Fruit fly (Drosophila melanogaster) whole organism, pupa: Measurements from ENCODE around the gene Nepl19.

Experiments used
- CG10348 ChIP-seq: fragments of 200-800 bp; sonication (Bioruptor generic); IDR thresholded peaks from 2 replicates; pipeline ENCODE4 v1.3.6; 2022; ENCODE audit warnings: missing biosample characterization, missing genetic modification characterization
- CG12605 ChIP-seq: fragments of 200-800 bp; sonication (Bioruptor generic); IDR thresholded peaks from 2 replicates; pipeline ENCODE4 v1.3.6; 2022; ENCODE audit warnings: missing biosample characterization, missing genetic modification characterization
- CG13204 ChIP-seq: fragments of 200-800 bp; sonication (Bioruptor generic); optimal IDR thresholded peaks from 2 replicates; lab custom pipeline; 2018; ENCODE audit warnings: missing biosample characterization, mild to moderate bottlenecking, missing genetic modification characterization, moderate library complexity
- CG14655 ChIP-seq: fragments of 200-800 bp; sonication (Bioruptor generic); optimal IDR thresholded peaks from 3 replicates; lab custom pipeline; 2017; ENCODE audit warnings: mild to moderate bottlenecking, missing biosample characterization, missing genetic modification reagents, missing genetic modification characterization
- CG15710 ChIP-seq: fragments of 200-800 bp; sonication (Bioruptor generic); optimal IDR thresholded peaks from 2 replicates; lab custom pipeline; 2018; ENCODE audit warnings: missing biosample characterization, mild to moderate bottlenecking, missing genetic modification characterization, moderate library complexity
- CG17806 ChIP-seq: fragments of 200-800 bp; sonication (Bioruptor generic); optimal IDR thresholded peaks from 2 replicates; lab custom pipeline; 2018; ENCODE audit warnings: missing biosample characterization, mild to moderate bottlenecking, missing genetic modification characterization, moderate library complexity
- CG32121 ChIP-seq: fragments of 200-800 bp; sonication (Bioruptor generic); IDR thresholded peaks from 2 replicates; pipeline ENCODE4 v1.3.6; 2022; ENCODE audit warnings: missing biosample characterization, missing genetic modification characterization
- CG34367 ChIP-seq: fragments of 200-800 bp; sonication (Bioruptor generic); optimal IDR thresholded peaks from 2 replicates; lab custom pipeline; 2018; ENCODE audit warnings: missing biosample characterization, mild to moderate bottlenecking, missing genetic modification characterization
- CG4496 ChIP-seq: fragments of 200-800 bp; sonication (Bioruptor generic); IDR thresholded peaks from 3 replicates; pipeline ENCODE4 v1.3.6; 2022; ENCODE audit warnings: missing biosample characterization, missing genetic modification characterization
- CG8159 ChIP-seq: fragments of 200-800 bp; sonication (Bioruptor generic); optimal IDR thresholded peaks from 3 replicates; lab custom pipeline; 2018; ENCODE audit warnings: missing biosample characterization, mild to moderate bottlenecking, missing genetic modification characterization, moderate library complexity
- CG8301 ChIP-seq: fragments of 200-800 bp; sonication (Bioruptor generic); optimal IDR thresholded peaks from 2 replicates; lab custom pipeline; 2018; ENCODE audit warnings: missing biosample characterization, mild to moderate bottlenecking, missing genetic modification characterization
- CG9948 ChIP-seq: fragments of 200-800 bp; sonication (Bioruptor generic); optimal IDR thresholded peaks from 2 replicates; lab custom pipeline; 2018; ENCODE audit warnings: missing biosample characterization, mild to moderate bottlenecking, missing genetic modification characterization, moderate library complexity
- D1 ChIP-seq: fragments of 200-800 bp; sonication (Bioruptor generic); optimal IDR thresholded peaks from 2 replicates; lab custom pipeline; 2018; ENCODE audit warnings: missing biosample characterization, mild to moderate bottlenecking, missing genetic modification characterization, moderate library complexity
- EcR ChIP-seq: fragments of 200-800 bp; sonication (Bioruptor generic); optimal IDR thresholded peaks from 3 replicates; lab custom pipeline; 2019; ENCODE audit warnings: missing biosample characterization, missing genetic modification characterization, mild to moderate bottlenecking, moderate library complexity, missing genetic modification reagents
- Ets98B ChIP-seq: fragments of 200-800 bp; sonication (Bioruptor generic); IDR thresholded peaks from 2 replicates; pipeline ENCODE4 v1.3.6; 2022; ENCODE audit warnings: missing biosample characterization, missing genetic modification characterization
- Pif1A ChIP-seq: fragments of 200-800 bp; sonication (Bioruptor generic); optimal IDR thresholded peaks from 3 replicates; lab custom pipeline; 2016; ENCODE audit warnings: missing biosample characterization, missing genetic modification characterization
- Pif1B ChIP-seq: fragments of 200-800 bp; sonication (Bioruptor generic); optimal IDR thresholded peaks from 3 replicates; lab custom pipeline; 2016; ENCODE audit warnings: missing biosample characterization, missing genetic modification characterization
- Snoo ChIP-seq: fragments of 200-800 bp; sonication (Bioruptor generic); optimal IDR thresholded peaks from 3 replicates; lab custom pipeline; 2017; ENCODE audit warnings: missing biosample characterization, mild to moderate bottlenecking, missing genetic modification characterization, inconsistent platforms
- fd96Ca ChIP-seq: fragments of 200-800 bp; sonication (Bioruptor generic); IDR thresholded peaks from 3 replicates; pipeline ENCODE4 v1.3.6; 2022; ENCODE audit warnings: missing biosample characterization, missing genetic modification characterization
- gl ChIP-seq: fragments of 200-800 bp; sonication (Bioruptor generic); optimal IDR thresholded peaks from 2 replicates; lab custom pipeline; 2018; ENCODE audit warnings: missing biosample characterization, mild to moderate bottlenecking, missing genetic modification characterization
- rn ChIP-seq: fragments of 200-800 bp; sonication (Bioruptor generic); IDR thresholded peaks from 2 replicates; pipeline ENCODE4 v1.3.6; 2022; ENCODE audit warnings: missing biosample characterization, missing genetic modification characterization

Nepl19 gene

dm6 chr3R:28897891-28898290 is 18.0 kb upstream of the Nepl19 start:
- TF ChIP-seq gl (no peak), D1 (tag; lab: Kevin White, UChicago) (no peak), CG34367 (tag; lab: Kevin White, UChicago) (no peak), Snoo (tag; lab: Kevin White, UChicago) (no peak), Pif1A (no peak), fd96Ca (GFP tag; lab: Robert Waterston, UW) (no peak), CG12605 (no peak), CG32121 (GFP tag; lab: Robert Waterston, UW) (no peak), Pif1B (no peak), Ets98B (no peak), CG17806 (no peak), CG15710 (tag; lab: Kevin White, UChicago) (no peak), CG14655 (GFP tag; lab: Kevin White, UChicago) (no peak), EcR (GFP tag; lab: Kevin White, UChicago) (no peak), CG9948 (tag; lab: Kevin White, UChicago) (no peak)

- peak; percentile 63 for TF ChIP-seq CG13204 (GFP tag; lab: Kevin White, UChicago)
- no peak for TF ChIP-seq CG14655 (GFP tag; lab: Kevin White, UChicago)
- peak; percentile 11 for TF ChIP-seq CG15710 (tag; lab: Kevin White, UChicago)
- no peak for TF ChIP-seq CG8159 (tag; lab: Kevin White, UChicago)
- TF ChIP-seq CG8301: no peak
- TF ChIP-seq gl: no peak
- no peak for TF ChIP-seq CG4496 (GFP tag; lab: Robert Waterston, UW)
- TF ChIP-seq CG12605: no peak
- no peak for TF ChIP-seq CG32121 (GFP tag; lab: Robert Waterston, UW)
- no peak for TF ChIP-seq CG34367 (tag; lab: Kevin White, UChicago)
- no peak for TF ChIP-seq fd96Ca (GFP tag; lab: Robert Waterston, UW)
- no peak for TF ChIP-seq Pif1A
- peak; percentile 61 for TF ChIP-seq EcR (GFP tag; lab: Kevin White, UChicago)
- TF ChIP-seq, all 21 proteins: peak for 3
These were observed 15.1 kb upstream of the Nepl19 start for dm6 chr3R:28895014-28895413.

dm6 chr3R:28891513-28892097 is 11.7 kb upstream of the Nepl19 start:
- peak; percentile 99 for TF ChIP-seq CG13204 (GFP tag; lab: Kevin White, UChicago)
- 0 out of 3 replicates have a peak, but pooled peaks have one; percentile 40 for TF ChIP-seq CG4496 (GFP tag; lab: Robert Waterston, UW)
- no peak for TF ChIP-seq CG8159 (tag; lab: Kevin White, UChicago)
- peak; percentile 1 for TF ChIP-seq Pif1B
- no peak for TF ChIP-seq CG34367 (tag; lab: Kevin White, UChicago)
- TF ChIP-seq CG15710 (tag; lab: Kevin White, UChicago): no peak
- TF ChIP-seq rn (GFP tag; lab: Robert Waterston, UW): no peak
- TF ChIP-seq CG12605: no peak
- peak; percentile 30 for TF ChIP-seq Snoo (tag; lab: Kevin White, UChicago)
- peak; percentile 60 for TF ChIP-seq Ets98B
- no peak for TF ChIP-seq EcR (GFP tag; lab: Kevin White, UChicago)
- no peak for TF ChIP-seq CG14655 (GFP tag; lab: Kevin White, UChicago)
- TF ChIP-seq CG32121 (GFP tag; lab: Robert Waterston, UW): peak; percentile 21; the same call in 1 of the 2 replicates
- no peak for TF ChIP-seq CG8301
- no peak for TF ChIP-seq gl
- no peak for TF ChIP-seq Pif1A
- no peak for TF ChIP-seq CG10348
- no peak for TF ChIP-seq D1 (tag; lab: Kevin White, UChicago)
- no peak for TF ChIP-seq CG9948 (tag; lab: Kevin White, UChicago)
- TF ChIP-seq CG17806: no peak
- TF ChIP-seq fd96Ca (GFP tag; lab: Robert Waterston, UW): peak; percentile 39; the same call in 1 of the 3 replicates

DNA sequence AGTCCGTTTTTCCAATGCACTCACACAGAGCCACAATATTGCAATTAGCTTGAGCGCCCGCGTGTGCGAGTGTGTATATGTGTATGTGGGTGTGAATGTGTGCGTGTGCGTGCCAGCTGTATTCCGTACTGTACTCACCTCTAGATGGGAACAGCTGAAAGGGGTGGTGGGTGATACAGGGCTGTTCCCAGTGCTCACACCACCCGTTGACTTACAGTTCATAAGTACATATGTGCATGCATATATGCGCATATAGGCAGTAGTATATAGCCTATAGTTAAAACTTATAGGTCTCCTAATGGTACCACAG is 9.5 kb upstream of the Nepl19 start:
- no peak for TF ChIP-seq Pif1B
- TF ChIP-seq CG15710 (tag; lab: Kevin White, UChicago): no peak
- peak; percentile 20 for TF ChIP-seq gl
- no peak for TF ChIP-seq CG9948 (tag; lab: Kevin White, UChicago)
- TF ChIP-seq rn (GFP tag; lab: Robert Waterston, UW): no peak
- no peak for TF ChIP-seq CG8159 (tag; lab: Kevin White, UChicago)
- no peak for TF ChIP-seq Snoo (tag; lab: Kevin White, UChicago)
- no peak for TF ChIP-seq CG14655 (GFP tag; lab: Kevin White, UChicago)
- no peak for TF ChIP-seq Pif1A
- TF ChIP-seq CG34367 (tag; lab: Kevin White, UChicago): no peak
- no peak for TF ChIP-seq EcR (GFP tag; lab: Kevin White, UChicago)
- no peak for TF ChIP-seq CG10348
- TF ChIP-seq fd96Ca (GFP tag; lab: Robert Waterston, UW): peak; percentile 36; the same call in 1 of the 3 replicates
- no peak for TF ChIP-seq CG8301
- 0 out of 3 replicates have a peak, but pooled peaks have one; percentile 21 for TF ChIP-seq CG4496 (GFP tag; lab: Robert Waterston, UW)
- peak; percentile 54 for TF ChIP-seq CG13204 (GFP tag; lab: Kevin White, UChicago)
- TF ChIP-seq Ets98B: peak; percentile 66
- peak; percentile 36; the same call in 1 of the 2 replicates for TF ChIP-seq CG32121 (GFP tag; lab: Robert Waterston, UW)
- TF ChIP-seq D1 (tag; lab: Kevin White, UChicago): no peak
- peak; percentile 62 for TF ChIP-seq CG12605
- no peak for TF ChIP-seq CG17806

DNA sequence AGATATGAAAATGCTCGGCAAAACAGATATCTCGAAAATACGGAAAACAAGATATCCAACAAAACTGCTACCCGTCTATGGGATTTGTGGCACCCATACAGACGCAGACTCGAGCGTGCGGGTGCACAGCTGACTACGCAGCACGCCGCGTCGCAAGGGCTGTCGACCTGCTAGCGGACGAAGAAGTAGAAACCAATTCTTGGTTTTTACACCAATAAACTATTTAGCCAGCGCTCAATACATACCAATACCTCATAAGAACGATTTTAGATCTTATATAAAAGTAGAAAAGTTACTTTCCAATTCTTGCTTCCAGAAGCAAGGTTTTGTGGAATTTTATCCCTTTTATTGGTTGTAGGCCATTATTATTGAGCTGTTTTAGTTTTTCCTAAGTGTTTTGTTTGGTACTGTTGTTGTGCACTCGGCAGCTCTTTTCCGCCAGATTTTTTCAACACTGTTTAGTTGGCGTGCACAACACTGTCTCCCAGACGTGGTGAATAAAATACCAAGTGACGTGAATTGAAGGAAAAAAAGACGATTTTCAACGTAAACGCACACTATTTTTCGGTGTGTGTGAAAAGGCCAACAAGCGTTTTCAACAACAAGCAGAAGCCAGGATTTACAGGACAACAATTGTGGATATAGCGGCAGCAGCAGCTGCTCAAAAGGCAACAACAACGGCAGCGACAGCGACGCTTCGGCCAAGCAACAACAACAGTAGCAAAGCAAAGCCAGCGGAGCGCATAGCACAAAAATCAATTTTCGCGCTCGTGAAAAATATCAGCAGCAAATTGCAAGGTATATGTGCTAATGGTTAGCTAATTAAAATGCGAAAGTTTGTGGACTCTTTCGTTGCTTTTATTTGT is 8.9 kb upstream of the Nepl19 start:
- TF ChIP-seq Pif1B (peak; percentile 65), Ets98B (peak; percentile 68), CG4496 (GFP tag; lab: Robert Waterston, UW) (peak; percentile 67), CG32121 (GFP tag; lab: Robert Waterston, UW) (peak; percentile 60; the same call in 1 of the 2 replicates), CG8301 (peak; percentile 77), D1 (tag; lab: Kevin White, UChicago) (no peak), CG34367 (tag; lab: Kevin White, UChicago) (peak; percentile 33), CG17806 (peak; percentile 64), rn (GFP tag; lab: Robert Waterston, UW) (0 out of 2 replicates have a peak, but pooled peaks have one; percentile 12), Pif1A (peak; percentile 75), fd96Ca (GFP tag; lab: Robert Waterston, UW) (peak; percentile 80; the same call in 2 of the 3 replicates), CG15710 (tag; lab: Kevin White, UChicago) (peak; percentile 65), gl (peak; percentile 3), CG12605 (peak; percentile 26; the same call in 1 of the 2 replicates), CG10348 (no peak), CG8159 (tag; lab: Kevin White, UChicago) (peak; percentile 69), CG9948 (tag; lab: Kevin White, UChicago) (peak; percentile 62), EcR (GFP tag; lab: Kevin White, UChicago) (peak; percentile 90), CG13204 (GFP tag; lab: Kevin White, UChicago) (peak; percentile 14), CG14655 (GFP tag; lab: Kevin White, UChicago) (peak; percentile 77), Snoo (tag; lab: Kevin White, UChicago) (peak; percentile 66)
